Fruit fly (Drosophila melanogaster): Measurements from ENCODE around the gene Alg13.
A peak's percentile ranks its signal among the peaks of the same experiment; 100 is the strongest.

Alg13 gene

DNA sequence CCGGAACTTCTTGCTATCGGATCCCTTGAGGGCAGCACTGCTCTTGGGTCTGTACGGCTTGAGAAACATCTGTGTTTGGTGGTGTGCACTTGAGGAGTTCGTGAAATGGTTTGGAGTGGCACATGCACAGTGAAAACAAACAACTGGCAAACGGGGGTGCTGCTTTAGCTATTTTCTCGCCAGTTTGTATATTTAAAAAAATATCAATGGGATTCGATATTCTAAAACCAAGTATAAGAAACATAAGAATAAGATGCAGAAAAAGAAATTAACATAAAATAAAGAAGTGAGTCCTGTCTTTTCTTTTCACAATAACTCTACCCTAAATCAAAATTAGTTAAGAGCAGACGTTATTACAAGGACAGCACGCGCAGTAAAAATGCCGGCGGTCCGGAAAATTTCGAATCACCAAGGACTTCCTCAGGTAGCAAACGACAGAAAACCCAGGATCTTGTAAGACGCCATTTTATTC lies 13.3 kb upstream of the Alg13 start, which contains the start of gene eIF2D (continued):
- peak; percentile 68 for TF ChIP-seq CG3281 (GFP tag; optimal IDR thresholded peaks at IDR 0.05)
- peak; percentile 17 for TF ChIP-seq Antp (GFP tag; optimal IDR thresholded peaks at IDR 0.05)
- no peak for TF ChIP-seq dan (GFP tag; IDR thresholded peaks at IDR 0.05)
- TF ChIP-seq CG17829 (tag; optimal IDR thresholded peaks at IDR 0.05): peak; percentile 81
- TF ChIP-seq CG2202 (tag; optimal IDR thresholded peaks at IDR 0.05): no peak
- TF ChIP-seq D19A (tag; optimal IDR thresholded peaks at IDR 0.05): no peak
- TF ChIP-seq CG10565 (GFP tag; optimal IDR thresholded peaks at IDR 0.05): no peak
- no peak for TF ChIP-seq oc (tag; optimal IDR thresholded peaks at IDR 0.05)
- peak; percentile 62 for TF ChIP-seq CG9932 (GFP tag; IDR thresholded peaks at IDR 0.05)
- no peak for TF ChIP-seq Oaz (GFP tag; IDR thresholded peaks at IDR 0.05)
- peak; percentile 39; the same call in 1 of the 2 replicates for TF ChIP-seq CG13287 (GFP tag; IDR thresholded peaks at IDR 0.05; ENCODE audit: partially characterized antibody)
- no peak for TF ChIP-seq CG8281 (tag; optimal IDR thresholded peaks at IDR 0.05)
- no peak for TF ChIP-seq Opbp (GFP tag; IDR thresholded peaks at IDR 0.05; ENCODE audit: partially characterized antibody)
- no peak for TF ChIP-seq gem (tag; optimal IDR thresholded peaks at IDR 0.05)
- TF ChIP-seq Ets97D (GFP tag; optimal IDR thresholded peaks at IDR 0.05): peak; percentile 35
- TF ChIP-seq HLH54F (GFP tag; optimal IDR thresholded peaks at IDR 0.05): no peak
- no peak for TF ChIP-seq en (GFP tag; optimal IDR thresholded peaks at IDR 0.05)
- peak; percentile 37 for TF ChIP-seq bab2 (GFP tag; optimal IDR thresholded peaks at IDR 0.05)
- peak; percentile 55 for TF ChIP-seq HHEX (GFP tag; optimal IDR thresholded peaks at IDR 0.05)
- no peak for TF ChIP-seq D (optimal IDR thresholded peaks at IDR 0.05)
- TF ChIP-seq D (GFP tag; optimal IDR thresholded peaks at IDR 0.05): peak; percentile 46
- peak; percentile 53 for TF ChIP-seq Bteb2 (GFP tag; optimal IDR thresholded peaks at IDR 0.05)
- no peak for TF ChIP-seq cato (GFP tag; optimal IDR thresholded peaks at IDR 0.05; ENCODE audit: borderline replicate concordance)
- peak; percentile 61; the same call in 1 of the 3 replicates for TF ChIP-seq Mrtf (GFP tag; IDR thresholded peaks at IDR 0.05)
- peak; percentile 1 for TF ChIP-seq CG13123 (GFP tag; optimal IDR thresholded peaks at IDR 0.05)
- TF ChIP-seq Dref (GFP tag; IDR thresholded peaks at IDR 0.05): no peak
- peak; percentile 46 for TF ChIP-seq CG9817 (tag; optimal IDR thresholded peaks at IDR 0.05)
- TF ChIP-seq gcm2 (GFP tag; optimal IDR thresholded peaks at IDR 0.05): no peak
- no peak for TF ChIP-seq CG3163 (GFP tag; optimal IDR thresholded peaks at IDR 0.05)
- no peak for TF ChIP-seq salm (tag; optimal IDR thresholded peaks at IDR 0.05)
- peak; percentile 67 for TF ChIP-seq CG30403 (GFP tag; optimal IDR thresholded peaks at IDR 0.05)
- 0 out of 2 replicates have a peak, but pooled peaks have one; percentile 14 for TF ChIP-seq dimm (GFP tag; IDR thresholded peaks at IDR 0.05)
- TF ChIP-seq CG18619 (GFP tag; optimal IDR thresholded peaks at IDR 0.05): no peak
- peak; percentile 54; the same call in 1 of the 2 replicates for TF ChIP-seq CG17328 (GFP tag; IDR thresholded peaks at IDR 0.05)
- TF ChIP-seq CG15269 (tag; optimal IDR thresholded peaks at IDR 0.05): no peak
- no peak for TF ChIP-seq CG9797 (GFP tag; optimal IDR thresholded peaks at IDR 0.05)
- no peak for TF ChIP-seq CG8359 (GFP tag; optimal IDR thresholded peaks at IDR 0.05; ENCODE audit: borderline replicate concordance)
- peak; percentile 44 for TF ChIP-seq onecut (GFP tag; IDR thresholded peaks at IDR 0.05)
- 0 out of 2 replicates have a peak, but pooled peaks have one; percentile 23 for TF ChIP-seq CG4404 (GFP tag; IDR thresholded peaks at IDR 0.05)
- TF ChIP-seq row (GFP tag; IDR thresholded peaks at IDR 0.05): peak; percentile 87
- TF ChIP-seq dpn (GFP tag; optimal IDR thresholded peaks at IDR 0.05): peak; percentile 29 to 50
- peak; percentile 21 for TF ChIP-seq CG9437 (GFP tag; optimal IDR thresholded peaks at IDR 0.05)
- TF ChIP-seq tna (GFP tag; IDR thresholded peaks at IDR 0.05; ENCODE audit: partially characterized antibody): no peak
- TF ChIP-seq CG10209 (GFP tag; optimal IDR thresholded peaks at IDR 0.05): peak; percentile 23
- no peak for TF ChIP-seq Gsc (GFP tag; IDR thresholded peaks at IDR 0.05)
- TF ChIP-seq org-1 (GFP tag; optimal IDR thresholded peaks at IDR 0.05): no peak
- TF ChIP-seq CG7928 (GFP tag; optimal IDR thresholded peaks at IDR 0.05): no peak
- TF ChIP-seq croc (GFP tag; conservative IDR thresholded peaks at IDR 0.05): no peak
- no peak for TF ChIP-seq fd64A (GFP tag; optimal IDR thresholded peaks at IDR 0.05)
- no peak for TF ChIP-seq Ravus (GFP tag; IDR thresholded peaks at IDR 0.05)
- no peak; the same call in 1 of the 2 replicates for TF ChIP-seq CG31224 (GFP tag; IDR thresholded peaks at IDR 0.05)
